Fruit fly (Drosophila melanogaster) whole organism, embryonic: ENCODE data around the gene Sbf.

Source experiments
- Ada2b ChIP-seq: fragments of 200-800 bp; sonication (Bioruptor generic); IDR thresholded peaks from 2 replicates; pipeline ENCODE4 v1.3.6; 2022; ENCODE audit warnings: missing biosample characterization, missing genetic modification characterization
- Blimp-1 ChIP-seq: fragments of 200-800 bp; sonication (Bioruptor generic); optimal IDR thresholded peaks from 3 replicates; lab custom pipeline; 2018; ENCODE audit warnings: missing biosample characterization, missing genetic modification characterization, mild to moderate bottlenecking, moderate library complexity, missing genetic modification reagents
- BtbVII ChIP-seq: fragments of 200-800 bp; sonication (Bioruptor generic); optimal IDR thresholded peaks from 3 replicates; lab custom pipeline; 2017; ENCODE audit warnings: missing biosample characterization, mild to moderate bottlenecking, missing genetic modification characterization
- CG11093 ChIP-seq: fragments of 200-800 bp; sonication (Bioruptor generic); IDR thresholded peaks from 3 replicates; pipeline ENCODE4 v1.3.6; 2022; ENCODE audit warnings: missing biosample characterization, missing genetic modification characterization
- CG1233 ChIP-seq: fragments of 200-800 bp; sonication (Bioruptor generic); optimal IDR thresholded peaks from 4 replicates; lab custom pipeline; 2018; ENCODE audit warnings: missing biosample characterization, mild to moderate bottlenecking, missing genetic modification characterization
- CG12659 ChIP-seq: fragments of 200-800 bp; sonication (Bioruptor generic); optimal IDR thresholded peaks from 3 replicates; lab custom pipeline; 2017; ENCODE audit warnings: mild to moderate bottlenecking, missing biosample characterization, missing genetic modification reagents, missing genetic modification characterization
- CG13296 ChIP-seq: fragments of 200-800 bp; sonication (Bioruptor generic); optimal IDR thresholded peaks from 3 replicates; lab custom pipeline; 2018; ENCODE audit warnings: missing biosample characterization, mild to moderate bottlenecking, missing genetic modification characterization
- CG13624 ChIP-seq: fragments of 200-800 bp; sonication (Bioruptor generic); optimal IDR thresholded peaks from 2 replicates; lab custom pipeline; 2016; ENCODE audit warnings: missing biosample characterization, missing genetic modification characterization
- CG13775 ChIP-seq: fragments of 200-800 bp; sonication (Bioruptor generic); optimal IDR thresholded peaks from 3 replicates; lab custom pipeline; 2017; ENCODE audit warnings: missing biosample characterization, mild to moderate bottlenecking, missing genetic modification characterization
- CG13894 ChIP-seq: fragments of 200-800 bp; sonication (Bioruptor generic); optimal IDR thresholded peaks from 3 replicates; lab custom pipeline; 2018; ENCODE audit warnings: missing biosample characterization, mild to moderate bottlenecking, missing genetic modification characterization, moderate library complexity
- CG14710 ChIP-seq: fragments of 200-800 bp; sonication (Bioruptor generic); optimal IDR thresholded peaks from 3 replicates; lab custom pipeline; 2019; ENCODE audit warnings: missing biosample characterization, mild to moderate bottlenecking, missing genetic modification characterization, moderate library complexity
- CG1603 ChIP-seq: fragments of 200-800 bp; sonication (Bioruptor generic); optimal IDR thresholded peaks from 2 replicates; lab custom pipeline; 2019; ENCODE audit warnings: missing biosample characterization, mild to moderate bottlenecking, missing genetic modification characterization, moderate library complexity
- CG17359 ChIP-seq: fragments of 200-800 bp; sonication (Bioruptor generic); optimal IDR thresholded peaks from 3 replicates; lab custom pipeline; 2018; ENCODE audit warnings: missing biosample characterization, mild to moderate bottlenecking, missing genetic modification characterization, moderate library complexity
- CG31388 ChIP-seq: fragments of 200-800 bp; sonication (Bioruptor generic); optimal IDR thresholded peaks from 2 replicates; lab custom pipeline; 2016; ENCODE audit warnings: missing biosample characterization, missing genetic modification characterization
- CG3163 ChIP-seq: fragments of 200-800 bp; sonication (Bioruptor generic); optimal IDR thresholded peaks from 3 replicates; lab custom pipeline; 2016; ENCODE audit warnings: missing biosample characterization, missing genetic modification characterization
- CG34376 ChIP-seq: fragments of 200-800 bp; sonication (Bioruptor generic); optimal IDR thresholded peaks from 2 replicates; lab custom pipeline; 2018; ENCODE audit warnings: missing biosample characterization, mild to moderate bottlenecking, missing genetic modification characterization
- CG4707 ChIP-seq: fragments of 200-800 bp; sonication (Bioruptor generic); optimal IDR thresholded peaks from 2 replicates; lab custom pipeline; 2018; ENCODE audit warnings: missing biosample characterization, mild to moderate bottlenecking, missing genetic modification characterization, moderate library complexity
- CG6175 ChIP-seq: fragments of 200-800 bp; sonication (Bioruptor generic); IDR thresholded peaks from 3 replicates; pipeline ENCODE4 v1.3.6; 2022; ENCODE audit warnings: missing biosample characterization, missing genetic modification characterization
- CG6791 ChIP-seq: fragments of 200-800 bp; sonication (Bioruptor generic); IDR thresholded peaks from 3 replicates; pipeline ENCODE4 v1.3.6; 2022; ENCODE audit warnings: missing biosample characterization, missing genetic modification characterization; ENCODE audit not compliant: partially characterized antibody
- CG7556 ChIP-seq: fragments of 200-800 bp; sonication (Bioruptor generic); optimal IDR thresholded peaks from 2 replicates; lab custom pipeline; 2017; ENCODE audit warnings: missing biosample characterization, mild to moderate bottlenecking, missing genetic modification characterization
- CG9437 ChIP-seq: fragments of 200-800 bp; sonication (Bioruptor generic); optimal IDR thresholded peaks from 2 replicates; lab custom pipeline; 2018; ENCODE audit warnings: missing biosample characterization, mild to moderate bottlenecking, missing genetic modification characterization
- CG9609 ChIP-seq: fragments of 200-800 bp; sonication (Bioruptor generic); optimal IDR thresholded peaks from 3 replicates; lab custom pipeline; 2016; ENCODE audit warnings: missing biosample characterization, missing genetic modification characterization
- Chrac-16 ChIP-seq: fragments of 200-800 bp; sonication (Bioruptor generic); optimal IDR thresholded peaks from 3 replicates; lab custom pipeline; 2016; ENCODE audit warnings: missing biosample characterization, missing genetic modification characterization
- Dek ChIP-seq: fragments of 200-800 bp; sonication (Bioruptor generic); optimal IDR thresholded peaks from 3 replicates; lab custom pipeline; 2019; ENCODE audit warnings: missing biosample characterization, mild to moderate bottlenecking, missing genetic modification characterization, moderate library complexity
- Gug ChIP-seq: fragments of 200-800 bp; sonication (Bioruptor generic); IDR thresholded peaks from 4 replicates; pipeline ENCODE4 v1.3.6; 2022; ENCODE audit warnings: missing biosample characterization, missing genetic modification characterization
- HLH3B ChIP-seq: fragments of 200-800 bp; sonication (Bioruptor generic); IDR thresholded peaks from 2 replicates; pipeline ENCODE4 v1.3.6; 2022; ENCODE audit warnings: missing biosample characterization, missing genetic modification characterization
- Hr51 ChIP-seq, 2 experiments: fragments of 200-800 bp; sonication (Bioruptor generic); optimal IDR thresholded peaks; 2 replicates in 1 of 2; 3 replicates in 1 of 2; lab custom pipeline; 2016 to 2018; ENCODE audit warnings: missing biosample characterization in 2 of 2, missing genetic modification characterization in 2 of 2, mild to moderate bottlenecking in 1 of 2, moderate library complexity in 1 of 2
- MTF-1 ChIP-seq: fragments of 200-800 bp; sonication (Bioruptor generic); optimal IDR thresholded peaks from 2 replicates; lab custom pipeline; 2018; ENCODE audit warnings: missing biosample characterization, mild to moderate bottlenecking, missing genetic modification characterization, borderline replicate concordance
- NFAT ChIP-seq: fragments of 200-800 bp; sonication (Bioruptor generic); IDR thresholded peaks from 2 replicates; pipeline ENCODE4 v1.3.6; 2022; ENCODE audit warnings: missing biosample characterization, missing genetic modification characterization
- Neu2 ChIP-seq: fragments of 200-800 bp; sonication (Bioruptor generic); optimal IDR thresholded peaks from 3 replicates; lab custom pipeline; 2016; ENCODE audit warnings: missing biosample characterization, missing genetic modification characterization, borderline replicate concordance
- Sox102F ChIP-seq: fragments of 200-800 bp; sonication (Bioruptor generic); optimal IDR thresholded peaks from 2 replicates; lab custom pipeline; 2018; ENCODE audit warnings: missing biosample characterization, mild to moderate bottlenecking, missing genetic modification characterization, moderate library complexity
- Stat92E ChIP-seq, 3 experiments: fragments of >200 bp in 2 of 3; fragments of 200-800 bp in 1 of 3; sonication (Bioruptor generic) in 1 of 3; optimal IDR thresholded peaks; 2 replicates each; lab custom pipeline; 2017 to 2019; ENCODE audit warnings: missing biosample characterization in 3 of 3, missing genetic modification characterization in 3 of 3, mild to moderate bottlenecking in 1 of 3, moderate library complexity in 1 of 3
- Trl ChIP-seq, 3 experiments: fragments of >200 bp in 2 of 3; fragments of 200-800 bp in 1 of 3; sonication (Bioruptor generic) in 1 of 3; optimal IDR thresholded peaks; 2 replicates in 1 of 3; 3 replicates in 2 of 3; lab custom pipeline; 2016 to 2017; ENCODE audit warnings: missing biosample characterization in 1 of 3, missing genetic modification characterization in 1 of 3
- bigmax ChIP-seq: fragments of 200-800 bp; sonication (Bioruptor generic); optimal IDR thresholded peaks from 2 replicates; lab custom pipeline; 2018; ENCODE audit warnings: missing biosample characterization, mild to moderate bottlenecking, missing genetic modification characterization
- btn ChIP-seq: fragments of 200-800 bp; sonication (Bioruptor generic); optimal IDR thresholded peaks from 2 replicates; lab custom pipeline; 2016; ENCODE audit warnings: missing biosample characterization, missing genetic modification characterization
- caup ChIP-seq: fragments of 200-800 bp; sonication (Bioruptor generic); optimal IDR thresholded peaks from 3 replicates; lab custom pipeline; 2017; ENCODE audit warnings: missing biosample characterization, mild to moderate bottlenecking, missing genetic modification characterization, moderate library complexity; ENCODE audit not compliant: severe bottlenecking
- exex ChIP-seq: fragments of 200-800 bp; sonication (Bioruptor generic); optimal IDR thresholded peaks from 4 replicates; lab custom pipeline; 2018; ENCODE audit warnings: missing biosample characterization, mild to moderate bottlenecking, missing genetic modification characterization, moderate library complexity
- gem ChIP-seq: fragments of 200-800 bp; sonication (Bioruptor generic); optimal IDR thresholded peaks from 2 replicates; lab custom pipeline; 2019; ENCODE audit warnings: missing biosample characterization, mild to moderate bottlenecking, missing genetic modification characterization, moderate library complexity
- gro ChIP-seq: fragments of 200-800 bp; sonication (Bioruptor generic); optimal IDR thresholded peaks from 2 replicates; lab custom pipeline; 2016; ENCODE audit warnings: missing biosample characterization, missing genetic modification characterization
- jigr1 ChIP-seq: fragments of 200-800 bp; sonication (Bioruptor generic); IDR thresholded peaks from 3 replicates; pipeline ENCODE4 v1.3.6; 2022; ENCODE audit warnings: missing biosample characterization, missing genetic modification characterization
- lola ChIP-seq, 3 experiments: fragments of >200 bp in 2 of 3; fragments of 200-800 bp in 1 of 3; sonication (Bioruptor generic) in 1 of 3; optimal IDR thresholded peaks; 2 replicates each; lab custom pipeline; 2017 to 2019; ENCODE audit warnings: missing biosample characterization in 3 of 3, missing genetic modification characterization in 3 of 3, mild to moderate bottlenecking in 1 of 3, moderate library complexity in 1 of 3
- mam ChIP-seq: fragments of 200-800 bp; sonication (Bioruptor generic); optimal IDR thresholded peaks from 3 replicates; lab custom pipeline; 2016; ENCODE audit warnings: missing biosample characterization, missing genetic modification characterization
- mirr ChIP-seq: fragments of 200-800 bp; sonication (Bioruptor generic); optimal IDR thresholded peaks from 3 replicates; lab custom pipeline; 2018; ENCODE audit warnings: missing biosample characterization, mild to moderate bottlenecking, missing genetic modification characterization
- peb ChIP-seq: fragments of 200-800 bp; sonication (Bioruptor generic); IDR thresholded peaks from 2 replicates; pipeline ENCODE4 v1.3.6; 2022; ENCODE audit warnings: missing biosample characterization, missing genetic modification characterization
- row ChIP-seq: fragments of 200-800 bp; sonication (Bioruptor generic); IDR thresholded peaks from 3 replicates; pipeline ENCODE4 v1.3.6; 2022; ENCODE audit warnings: missing biosample characterization, missing genetic modification characterization
- scrt ChIP-seq: fragments of 200-800 bp; sonication (Bioruptor generic); optimal IDR thresholded peaks from 2 replicates; lab custom pipeline; 2018; ENCODE audit warnings: missing biosample characterization, mild to moderate bottlenecking, missing genetic modification characterization, moderate library complexity
- sug ChIP-seq: fragments of 200-800 bp; optimal IDR thresholded peaks from 2 replicates; lab custom pipeline; 2019; ENCODE audit warnings: missing biosample characterization, mild to moderate bottlenecking, missing genetic modification characterization, moderate library complexity
- usp ChIP-seq: fragments of >200 bp; optimal IDR thresholded peaks from 2 replicates; lab custom pipeline; 2017; ENCODE audit warnings: missing biosample characterization, missing genetic modification characterization

The Sbf gene

dm6 chr3R:11758507-11759184 is 38.1 kb downstream of the Sbf start (continued):
- TF ChIP-seq gro (GFP tag; lab: Kevin White, UChicago) (peak; percentile 2), scrt (GFP tag; lab: Kevin White, UChicago) (no peak), CG4707 (GFP tag; lab: Kevin White, UChicago) (no peak), CG9437 (GFP tag; lab: Kevin White, UChicago) (peak; percentile 26), Dek (tag; lab: Kevin White, UChicago) (peak; percentile 19), Stat92E (GFP tag; optimal IDR thresholded peaks at IDR 0.05; lab: Kevin White, UChicago) (no peak), CG17359 (no peak), Gug (GFP tag; lab: Robert Waterston, UW) (no peak), BtbVII (GFP tag; lab: Kevin White, UChicago) (peak; percentile 34), Blimp-1 (GFP tag; lab: Kevin White, UChicago) (no peak), gem (tag; lab: Kevin White, UChicago) (peak; percentile 17), CG12659 (GFP tag; lab: Kevin White, UChicago) (peak; percentile 45), CG13296 (GFP tag; lab: Kevin White, UChicago) (peak; percentile 29), CG1233 (GFP tag; lab: Kevin White, UChicago) (peak; percentile 4), CG14710 (tag; lab: Kevin White, UChicago) (no peak), usp (GFP tag; lab: Kevin White, UChicago) (no peak), HLH3B (GFP tag; lab: Robert Waterston, UW) (no peak), CG13894 (tag; lab: Kevin White, UChicago) (peak; percentile 19)

DNA sequence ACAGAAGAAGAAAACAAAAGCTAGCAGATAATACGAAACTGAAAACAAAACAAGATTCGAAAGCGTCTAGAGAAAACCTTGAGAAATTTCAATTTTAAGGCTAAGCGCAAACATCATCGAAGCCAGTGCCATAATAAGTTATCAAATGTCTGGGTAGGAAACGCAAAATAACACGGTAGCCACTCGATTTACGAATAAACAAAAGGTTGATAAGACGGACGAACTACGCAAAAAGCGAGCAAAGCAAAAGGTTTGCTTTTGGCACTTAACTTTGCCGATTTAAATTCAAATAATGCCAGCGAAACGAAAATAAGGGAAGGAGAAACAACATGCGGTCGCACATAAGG is 38.6 kb downstream of the Sbf start:
- TF ChIP-seq lola (GFP tag; optimal IDR thresholded peaks at IDR 0.05; lab: Kevin White, UChicago) (no peak), CG31388 (GFP tag; lab: Kevin White, UChicago) (no peak), bigmax (GFP tag; lab: Kevin White, UChicago) (no peak), mam (no peak), CG7556 (no peak), Sox102F (GFP tag; lab: Kevin White, UChicago) (no peak), CG6791 (GFP tag; lab: Robert Waterston, UW) (no peak), CG13624 (GFP tag; lab: Kevin White, UChicago) (peak; percentile 5), MTF-1 (GFP tag; lab: Kevin White, UChicago) (no peak), Ada2b (no peak), row (no peak), exex (tag; lab: Kevin White, UChicago) (peak; percentile 50), CG34376 (GFP tag; lab: Kevin White, UChicago) (peak; percentile 35), peb (no peak), CG11093 (no peak), Neu2 (GFP tag; lab: Kevin White, UChicago) (no peak), CG6175 (GFP tag; lab: Robert Waterston, UW) (no peak), sug (peak; percentile 66), Trl (optimal IDR thresholded peaks at IDR 0.05; lab: Kevin White, UChicago) (no peak), Trl (GFP tag; optimal IDR thresholded peaks at IDR 0.05; lab: Kevin White, UChicago) (no peak), jigr1 (GFP tag; lab: Robert Waterston, UW) (no peak), btn (GFP tag; lab: Kevin White, UChicago) (no peak), Chrac-16 (no peak), caup (GFP tag; lab: Kevin White, UChicago) (no peak), CG9609 (GFP tag; lab: Kevin White, UChicago) (no peak), mirr (peak; percentile 7), CG1603 (tag; lab: Kevin White, UChicago) (no peak), CG3163 (GFP tag; lab: Kevin White, UChicago) (peak; percentile 10), CG13775 (GFP tag; lab: Kevin White, UChicago) (no peak), Hr51 (GFP tag; optimal IDR thresholded peaks at IDR 0.05; lab: Kevin White, UChicago) (no peak), NFAT (GFP tag; lab: Robert Waterston, UW) (no peak)
